Worm (Caenorhabditis elegans): ENCODE data around the gene tsp-11.

ce11 chrX:9150269-9150744, 12.7 kb upstream of the tsp-11 start, which contains the start of gene tmbi-4:
- TF ChIP-seq nhr-12 (tag; optimal IDR thresholded peaks at IDR 0.05) = no peak
- no peak for TF ChIP-seq ceh-9 (tag; optimal IDR thresholded peaks at IDR 0.05)
- TF ChIP-seq nhr-11 (tag; optimal IDR thresholded peaks at IDR 0.05) = no peak
- peak; percentile 61 for TF ChIP-seq hmg-11 (tag; optimal IDR thresholded peaks at IDR 0.05)
- TF ChIP-seq ztf-4 (tag; optimal IDR thresholded peaks at IDR 0.05) = no peak
- TF ChIP-seq fkh-10 (GFP tag; optimal IDR thresholded peaks at IDR 0.05) = peak; percentile 50
- no peak for TF ChIP-seq unc-62 (GFP tag; optimal IDR thresholded peaks at IDR 0.05)
- no peak for TF ChIP-seq ztf-11 (tag; optimal IDR thresholded peaks at IDR 0.05)
- TF ChIP-seq nfya-1 (tag; optimal IDR thresholded peaks at IDR 0.05; ENCODE audit: insufficient read depth) = peak; percentile 67

All from whole organism, L3 larva.